Fruit fly (Drosophila melanogaster) whole organism, embryonic: ENCODE data around the gene CG6693.
A peak's percentile ranks its signal among the peaks of the same experiment; 100 is the strongest.

Experiments
- Ada2b ChIP-seq: fragments of 200-800 bp; sonication (Bioruptor generic); IDR thresholded peaks from 2 replicates; pipeline ENCODE4 v1.3.6; 2022; ENCODE audit warnings: missing biosample characterization, missing genetic modification characterization
- Atf-2 ChIP-seq: fragments of 200-800 bp; sonication (Bioruptor generic); optimal IDR thresholded peaks from 2 replicates; lab custom pipeline; 2016; ENCODE audit warnings: missing biosample characterization, missing genetic modification characterization
- C15 ChIP-seq: fragments of 200-800 bp; sonication (Bioruptor generic); IDR thresholded peaks from 3 replicates; pipeline ENCODE4 v1.3.6; 2022; ENCODE audit warnings: missing biosample characterization, missing genetic modification characterization
- CG10209 ChIP-seq: fragments of 200-800 bp; sonication (Bioruptor generic); optimal IDR thresholded peaks from 3 replicates; lab custom pipeline; 2017; ENCODE audit warnings: missing biosample characterization, mild to moderate bottlenecking, missing genetic modification characterization, missing genetic modification reagents
- CG10959 ChIP-seq: fragments of 200-800 bp; sonication (Bioruptor generic); IDR thresholded peaks from 2 replicates; pipeline ENCODE4 v1.3.6; 2022; ENCODE audit warnings: missing biosample characterization, missing genetic modification characterization
- CG12155 ChIP-seq: fragments of 200-800 bp; sonication (Bioruptor generic); optimal IDR thresholded peaks from 3 replicates; lab custom pipeline; 2016; ENCODE audit warnings: missing biosample characterization, missing genetic modification characterization
- CG12219 ChIP-seq: fragments of 200-800 bp; sonication (Bioruptor generic); optimal IDR thresholded peaks from 3 replicates; lab custom pipeline; 2018; ENCODE audit warnings: missing biosample characterization, mild to moderate bottlenecking, missing genetic modification characterization
- CG12391 ChIP-seq: fragments of 200-800 bp; sonication (Bioruptor generic); optimal IDR thresholded peaks from 3 replicates; lab custom pipeline; 2018; ENCODE audit warnings: missing biosample characterization, mild to moderate bottlenecking, missing genetic modification characterization, moderate library complexity
- CG13424 ChIP-seq: fragments of 200-800 bp; sonication (Bioruptor generic); optimal IDR thresholded peaks from 2 replicates; lab custom pipeline; 2019; ENCODE audit warnings: missing biosample characterization, mild to moderate bottlenecking, missing genetic modification characterization, moderate library complexity
- CG14667 ChIP-seq: fragments of 200-800 bp; sonication (Bioruptor generic); IDR thresholded peaks from 2 replicates; pipeline ENCODE4 v1.3.6; 2022; ENCODE audit warnings: missing biosample characterization, missing genetic modification characterization
- CG14965 ChIP-seq: fragments of 200-800 bp; sonication (Bioruptor generic); optimal IDR thresholded peaks from 2 replicates; lab custom pipeline; 2016; ENCODE audit warnings: missing biosample characterization, missing genetic modification characterization, borderline replicate concordance
- CG1602 ChIP-seq: fragments of 200-800 bp; sonication (Bioruptor generic); optimal IDR thresholded peaks from 3 replicates; lab custom pipeline; 2016; ENCODE audit warnings: missing biosample characterization, missing genetic modification characterization
- CG1603 ChIP-seq: fragments of 200-800 bp; sonication (Bioruptor generic); optimal IDR thresholded peaks from 2 replicates; lab custom pipeline; 2019; ENCODE audit warnings: missing biosample characterization, mild to moderate bottlenecking, missing genetic modification characterization, moderate library complexity
- CG16815 ChIP-seq: fragments of 200-800 bp; sonication (Bioruptor generic); optimal IDR thresholded peaks from 3 replicates; lab custom pipeline; 2017; ENCODE audit warnings: missing biosample characterization, mild to moderate bottlenecking, missing genetic modification characterization
- CG18599 ChIP-seq: fragments of 200-800 bp; sonication (Bioruptor generic); optimal IDR thresholded peaks from 3 replicates; lab custom pipeline; 2017; ENCODE audit warnings: missing biosample characterization, missing genetic modification characterization, mild to moderate bottlenecking, moderate library complexity, missing genetic modification reagents
- CG2116 ChIP-seq: fragments of 200-800 bp; sonication (Bioruptor generic); optimal IDR thresholded peaks from 3 replicates; lab custom pipeline; 2018; ENCODE audit warnings: missing biosample characterization, mild to moderate bottlenecking, missing genetic modification characterization
- CG43689 ChIP-seq: fragments of 200-800 bp; sonication (Bioruptor generic); IDR thresholded peaks from 2 replicates; pipeline ENCODE4 v1.3.6; 2022; ENCODE audit warnings: missing biosample characterization, missing genetic modification characterization
- CG6254 ChIP-seq: fragments of 200-800 bp; sonication (Bioruptor generic); optimal IDR thresholded peaks from 3 replicates; lab custom pipeline; 2017; ENCODE audit warnings: mild to moderate bottlenecking, missing biosample characterization, missing genetic modification reagents, missing genetic modification characterization
- CG6683 ChIP-seq: fragments of 200-800 bp; sonication (Bioruptor generic); optimal IDR thresholded peaks from 2 replicates; lab custom pipeline; 2017; ENCODE audit warnings: missing biosample characterization, mild to moderate bottlenecking, missing genetic modification characterization, missing genetic modification reagents
- CG8290 ChIP-seq, 3 experiments: fragments of 200-800 bp; sonication (Bioruptor generic); optimal IDR thresholded peaks; 2 replicates each; lab custom pipeline; 2016 to 2019; ENCODE audit warnings: missing biosample characterization in 3 of 3, missing genetic modification characterization in 3 of 3, mild to moderate bottlenecking in 2 of 3, moderate library complexity in 1 of 3
- CG9932 ChIP-seq: fragments of 200-800 bp; sonication (Bioruptor generic); IDR thresholded peaks from 2 replicates; pipeline ENCODE4 v1.3.6; 2022; ENCODE audit warnings: missing biosample characterization, missing genetic modification characterization
- D19B ChIP-seq: fragments of 200-800 bp; sonication (Bioruptor generic); optimal IDR thresholded peaks from 2 replicates; lab custom pipeline; 2017; ENCODE audit warnings: missing biosample characterization, mild to moderate bottlenecking, missing genetic modification characterization
- Dref ChIP-seq: fragments of 200-800 bp; sonication (Bioruptor generic); IDR thresholded peaks from 2 replicates; pipeline ENCODE4 v1.3.6; 2022; ENCODE audit warnings: missing biosample characterization, missing genetic modification characterization
- Lim3 ChIP-seq: fragments of 200-800 bp; sonication (Bioruptor generic); IDR thresholded peaks from 2 replicates; pipeline ENCODE4 v1.3.6; 2022; ENCODE audit warnings: missing biosample characterization, missing genetic modification characterization
- NK7.1 ChIP-seq: fragments of 200-800 bp; sonication (Bioruptor generic); optimal IDR thresholded peaks from 3 replicates; lab custom pipeline; 2016; ENCODE audit warnings: missing biosample characterization, missing genetic modification characterization
- Nf-YB ChIP-seq: fragments of 200-800 bp; sonication (Bioruptor generic); optimal IDR thresholded peaks from 3 replicates; lab custom pipeline; 2019; ENCODE audit warnings: missing biosample characterization, mild to moderate bottlenecking, missing genetic modification characterization, moderate library complexity
- Nf-YC ChIP-seq: fragments of 200-800 bp; optimal IDR thresholded peaks from 3 replicates; lab custom pipeline; 2019; ENCODE audit warnings: missing biosample characterization, mild to moderate bottlenecking, missing genetic modification characterization, moderate library complexity
- bigmax ChIP-seq: fragments of 200-800 bp; sonication (Bioruptor generic); optimal IDR thresholded peaks from 2 replicates; lab custom pipeline; 2018; ENCODE audit warnings: missing biosample characterization, mild to moderate bottlenecking, missing genetic modification characterization
- bsh ChIP-seq, 2 experiments: fragments of 200-800 bp; sonication (Bioruptor generic); optimal IDR thresholded peaks; 2 replicates each; lab custom pipeline; 2017 to 2018; ENCODE audit warnings: mild to moderate bottlenecking in 2 of 2, missing biosample characterization in 2 of 2, missing genetic modification characterization in 2 of 2, moderate library complexity in 1 of 2
- cg ChIP-seq: fragments of 200-800 bp; sonication (Bioruptor generic); optimal IDR thresholded peaks from 3 replicates; lab custom pipeline; 2019; ENCODE audit warnings: missing biosample characterization, mild to moderate bottlenecking, missing genetic modification characterization, moderate library complexity
- ewg ChIP-seq: fragments of 200-800 bp; sonication (Bioruptor generic); optimal IDR thresholded peaks from 3 replicates; lab custom pipeline; 2017; ENCODE audit warnings: mild to moderate bottlenecking, missing biosample characterization, missing genetic modification reagents, missing genetic modification characterization
- her ChIP-seq: fragments of 200-800 bp; sonication (Bioruptor generic); optimal IDR thresholded peaks from 2 replicates; lab custom pipeline; 2016; ENCODE audit warnings: missing biosample characterization, missing genetic modification characterization
- insv ChIP-seq, 2 experiments: fragments of 200-800 bp; sonication (Bioruptor generic); optimal IDR thresholded peaks; 3 replicates each; lab custom pipeline; 2016 to 2018; ENCODE audit warnings: missing biosample characterization in 2 of 2, missing genetic modification characterization in 2 of 2
- pho ChIP-seq: fragments of 200-800 bp; sonication (Bioruptor generic); optimal IDR thresholded peaks from 2 replicates; lab custom pipeline; 2016; ENCODE audit warnings: missing biosample characterization, missing genetic modification characterization
- phol ChIP-seq: fragments of 200-800 bp; sonication (Bioruptor generic); optimal IDR thresholded peaks from 3 replicates; lab custom pipeline; 2018; ENCODE audit warnings: missing biosample characterization, mild to moderate bottlenecking, missing genetic modification characterization, moderate library complexity
- pros ChIP-seq: fragments of 200-800 bp; sonication (Bioruptor generic); optimal IDR thresholded peaks from 3 replicates; lab custom pipeline; 2019; ENCODE audit warnings: missing biosample characterization, mild to moderate bottlenecking, missing genetic modification characterization, moderate library complexity
- sc ChIP-seq, 3 experiments: fragments of >200 bp in 2 of 3; fragments of 200-800 bp in 1 of 3; sonication (Bioruptor generic) in 1 of 3; optimal IDR thresholded peaks; 2 replicates in 2 of 3; 3 replicates in 1 of 3; lab custom pipeline; 2017; ENCODE audit warnings: mild to moderate bottlenecking in 1 of 3, missing biosample characterization in 1 of 3, missing genetic modification characterization in 1 of 3, missing genetic modification reagents in 1 of 3
- sens ChIP-seq: fragments of 200-800 bp; sonication (Bioruptor generic); peaks from one replicate; lab custom pipeline; 2016; ENCODE audit warnings: missing biosample characterization, missing genetic modification characterization
- seq ChIP-seq: fragments of 200-800 bp; sonication (Bioruptor generic); IDR thresholded peaks from 2 replicates; pipeline ENCODE4 v1.3.6; 2022; ENCODE audit warnings: missing biosample characterization, missing genetic modification characterization
- shn ChIP-seq: fragments of 200-800 bp; sonication (Bioruptor generic); optimal IDR thresholded peaks from 3 replicates; lab custom pipeline; 2016; ENCODE audit warnings: missing biosample characterization, missing genetic modification characterization
- slbo ChIP-seq: fragments of 200-800 bp; sonication (Bioruptor generic); IDR thresholded peaks from 2 replicates; pipeline ENCODE4 v1.3.6; 2022; ENCODE audit warnings: missing biosample characterization, missing genetic modification characterization
- z ChIP-seq: fragments of 200-800 bp; sonication (Bioruptor generic); IDR thresholded peaks from 3 replicates; pipeline ENCODE4 v1.3.6; 2022; ENCODE audit warnings: missing biosample characterization, missing genetic modification characterization
- zen ChIP-seq: fragments of 200-800 bp; sonication (Bioruptor generic); optimal IDR thresholded peaks from 3 replicates; lab custom pipeline; 2018; ENCODE audit warnings: missing biosample characterization, mild to moderate bottlenecking, missing genetic modification characterization, moderate library complexity

CG6693 gene

dm6 chr3R:11269013-11269412 lies 47.6 kb upstream of the CG6693 start (continued):
- TF ChIP-seq CG12391 (tag; lab: Kevin White, UChicago) (no peak), CG10209 (GFP tag; lab: Kevin White, UChicago) (peak; percentile 57), Dref (GFP tag; lab: Robert Waterston, UW) (no peak), z (GFP tag; lab: Robert Waterston, UW) (no peak), CG14965 (GFP tag; lab: Kevin White, UChicago) (peak; percentile 98), CG18599 (GFP tag; lab: Kevin White, UChicago) (peak; percentile 65), bigmax (GFP tag; lab: Kevin White, UChicago) (no peak), CG1602 (GFP tag; lab: Kevin White, UChicago) (peak; percentile 51), C15 (GFP tag; lab: Robert Waterston, UW) (no peak), CG1603 (tag; lab: Kevin White, UChicago) (peak; percentile 74), NK7.1 (peak; percentile 41), Lim3 (no peak), CG6683 (GFP tag; lab: Kevin White, UChicago) (no peak), slbo (GFP tag; lab: Robert Waterston, UW) (no peak), pho (GFP tag; lab: Kevin White, UChicago) (no peak), CG12155 (GFP tag; lab: Kevin White, UChicago) (no peak), Atf-2 (peak; percentile 47), her (GFP tag; lab: Kevin White, UChicago) (no peak), bsh (GFP tag; optimal IDR thresholded peaks at IDR 0.05; lab: Kevin White, UChicago) (no peak), CG6254 (peak; percentile 85), Ada2b (GFP tag; lab: Robert Waterston, UW) (peak; percentile 56; the same call in 1 of the 2 replicates), D19B (GFP tag; lab: Kevin White, UChicago) (no peak), CG2116 (GFP tag; lab: Kevin White, UChicago) (peak; percentile 50), CG16815 (GFP tag; lab: Kevin White, UChicago) (peak; percentile 37), CG8290 (GFP tag; optimal IDR thresholded peaks at IDR 0.05; lab: Kevin White, UChicago) (peak; percentile 62), CG8290 (tag; optimal IDR thresholded peaks at IDR 0.05; lab: Kevin White, UChicago) (peak in 1 of 2 experiments; percentile 29), shn (GFP tag; lab: Kevin White, UChicago) (peak; percentile 64), CG13424 (tag; lab: Kevin White, UChicago) (peak; percentile 74), CG43689 (GFP tag; lab: Robert Waterston, UW) (no peak)

dm6 chr3R:11263579-11263978 lies 42.1 kb upstream of the CG6693 start:
- TF ChIP-seq CG10959 (GFP tag; lab: Robert Waterston, UW) (no peak), ewg (GFP tag; lab: Kevin White, UChicago) (peak; percentile 35), sens (GFP tag; lab: Kevin White, UChicago) (peak; percentile 38), seq (GFP tag; lab: Robert Waterston, UW) (peak; percentile 71; the same call in 1 of the 2 replicates), Ada2b (GFP tag; lab: Robert Waterston, UW) (no peak), Nf-YB (peak; percentile 65), Nf-YC (tag; lab: Kevin White, UChicago) (peak; percentile 66), CG14667 (GFP tag; lab: Robert Waterston, UW) (no peak), pros (peak; percentile 30)

dm6 chr3R:11260966-11261530 lies 39.6 kb upstream of the CG6693 start:
- TF ChIP-seq sc (optimal IDR thresholded peaks at IDR 0.05; lab: Kevin White, UChicago) (no peak), sc (GFP tag; optimal IDR thresholded peaks at IDR 0.05; lab: Kevin White, UChicago) (no peak), phol (peak; percentile 60), CG9932 (GFP tag; lab: Robert Waterston, UW) (no peak), insv (GFP tag; optimal IDR thresholded peaks at IDR 0.05; lab: Kevin White, UChicago) (peak; percentile 10 to 93), Nf-YC (tag; lab: Kevin White, UChicago) (peak; percentile 90), seq (GFP tag; lab: Robert Waterston, UW) (peak; percentile 85), zen (tag; lab: Kevin White, UChicago) (peak; percentile 51), cg (GFP tag; lab: Kevin White, UChicago) (peak; percentile 68), CG12219 (GFP tag; lab: Kevin White, UChicago) (no peak), Nf-YB (peak; percentile 82), pros (peak; percentile 89)
